Fruit fly (Drosophila melanogaster): ENCODE data around the gene CG33159.

The CG33159 gene

dm6 chr3L:3164951-3165350, 39.3 kb downstream of the CG33159 start, which contains the start of gene CG32280 (continued):
- TF ChIP-seq CG6689 (GFP tag; IDR thresholded peaks at IDR 0.05): no peak
- TF ChIP-seq inv (GFP tag; IDR thresholded peaks at IDR 0.05; ENCODE audit: partially characterized antibody): peak; percentile 77
- TF ChIP-seq pros (GFP tag; optimal IDR thresholded peaks at IDR 0.05): no peak
- no peak for TF ChIP-seq Awh (GFP tag; IDR thresholded peaks at IDR 0.05)
- peak in 1 of 2 experiments; percentile 11 for TF ChIP-seq insv (GFP tag; optimal IDR thresholded peaks at IDR 0.05)
- TF ChIP-seq bbx (GFP tag; IDR thresholded peaks at IDR 0.05; ENCODE audit: partially characterized antibody): peak; percentile 91
- TF ChIP-seq CG11560 (tag; IDR thresholded peaks at IDR 0.05): no peak
- no peak for TF ChIP-seq dmrt99B (tag; optimal IDR thresholded peaks at IDR 0.05)
- peak; percentile 20 for TF ChIP-seq unpg (GFP tag; optimal IDR thresholded peaks at IDR 0.05)
- no peak for TF ChIP-seq bab2 (GFP tag; optimal IDR thresholded peaks at IDR 0.05)
- no peak for TF ChIP-seq CG2875 (GFP tag; optimal IDR thresholded peaks at IDR 0.05)
- TF ChIP-seq lab (GFP tag; optimal IDR thresholded peaks at IDR 0.05): no peak
- TF ChIP-seq tll (GFP tag; optimal IDR thresholded peaks at IDR 0.05): no peak
- no peak for TF ChIP-seq CG7556 (GFP tag; optimal IDR thresholded peaks at IDR 0.05)
- no peak for TF ChIP-seq otp (GFP tag; IDR thresholded peaks at IDR 0.05)
- TF ChIP-seq lmd (GFP tag; IDR thresholded peaks at IDR 0.05): peak; percentile 17; the same call in 1 of the 2 replicates
- no peak for TF ChIP-seq cg (GFP tag; optimal IDR thresholded peaks at IDR 0.05)
- TF ChIP-seq CG13624 (GFP tag; optimal IDR thresholded peaks at IDR 0.05): peak; percentile 24
- TF ChIP-seq CG13894 (tag; optimal IDR thresholded peaks at IDR 0.05): no peak
- TF ChIP-seq fd96Cb (tag; optimal IDR thresholded peaks at IDR 0.05): no peak
- no peak for TF ChIP-seq Hr3 (GFP tag; optimal IDR thresholded peaks at IDR 0.05)
- no peak for TF ChIP-seq CG10366 (GFP tag; IDR thresholded peaks at IDR 0.05)
- TF ChIP-seq hb (GFP tag; IDR thresholded peaks at IDR 0.05; ENCODE audit: partially characterized antibody): peak; percentile 73
- no peak for TF ChIP-seq dan (GFP tag; IDR thresholded peaks at IDR 0.05)
- peak; percentile 65 for TF ChIP-seq stwl (tag; optimal IDR thresholded peaks at IDR 0.05)
- no peak for TF ChIP-seq gcm2 (GFP tag; optimal IDR thresholded peaks at IDR 0.05)
- peak; percentile 48 for TF ChIP-seq CG10267 (tag; optimal IDR thresholded peaks at IDR 0.05)
- TF ChIP-seq Dbx (GFP tag; IDR thresholded peaks at IDR 0.05): no peak
- no peak for TF ChIP-seq E2f1 (GFP tag; IDR thresholded peaks at IDR 0.05)
- no peak for TF ChIP-seq CG18476 (GFP tag; optimal IDR thresholded peaks at IDR 0.05)
- TF ChIP-seq CG16813 (GFP tag; IDR thresholded peaks at IDR 0.05; ENCODE audit: partially characterized antibody): peak; percentile 82
- no peak for TF ChIP-seq twi (tag; optimal IDR thresholded peaks at IDR 0.05)
- TF ChIP-seq pum (GFP tag; optimal IDR thresholded peaks at IDR 0.05): peak; percentile 6
- peak; percentile 84 for TF ChIP-seq vnd (GFP tag; IDR thresholded peaks at IDR 0.05; ENCODE audit: partially characterized antibody)
- peak; percentile 46 for TF ChIP-seq CG12155 (GFP tag; optimal IDR thresholded peaks at IDR 0.05)
- TF ChIP-seq CG7786 (GFP tag; optimal IDR thresholded peaks at IDR 0.05): no peak
- no peak for TF ChIP-seq grn (GFP tag; optimal IDR thresholded peaks at IDR 0.05)
- no peak for TF ChIP-seq CG11093 (GFP tag; IDR thresholded peaks at IDR 0.05)
- TF ChIP-seq gem (tag; optimal IDR thresholded peaks at IDR 0.05): no peak
- no peak for TF ChIP-seq CG18262 (tag; optimal IDR thresholded peaks at IDR 0.05)
- TF ChIP-seq ci (GFP tag; IDR thresholded peaks at IDR 0.05): peak; percentile 68; the same call in 1 of the 3 replicates
- peak; percentile 23 for TF ChIP-seq CG12391 (tag; optimal IDR thresholded peaks at IDR 0.05)
- TF ChIP-seq H15 (GFP tag; IDR thresholded peaks at IDR 0.05): no peak
- peak; percentile 92 for TF ChIP-seq zen2 (GFP tag; IDR thresholded peaks at IDR 0.05; ENCODE audit: partially characterized antibody)
- no peak for TF ChIP-seq Meics (GFP tag; optimal IDR thresholded peaks at IDR 0.05)
- no peak for TF ChIP-seq NC2α (GFP tag; optimal IDR thresholded peaks at IDR 0.05)
- no peak for TF ChIP-seq Hand (GFP tag; optimal IDR thresholded peaks at IDR 0.05)
- no peak for TF ChIP-seq kni (GFP tag; optimal IDR thresholded peaks at IDR 0.05)
- TF ChIP-seq Ptx1 (GFP tag; IDR thresholded peaks at IDR 0.05): peak; percentile 25; the same call in 1 of the 2 replicates
- TF ChIP-seq az2 (GFP tag; optimal IDR thresholded peaks at IDR 0.05): peak; percentile 1
